Worm (Caenorhabditis elegans) whole organism, L2 larva: Measurements from ENCODE around the gene oac-49.

Source experiments
- aly-2 ChIP-seq: fragments of 150-350 bp; optimal IDR thresholded peaks from 2 replicates; lab custom pipeline; 2014; ENCODE audit warnings: missing biosample characterization, missing genetic modification characterization
- ama-1 ChIP-seq: fragments of 150-350 bp; optimal IDR thresholded peaks from 2 replicates; lab custom pipeline; 2018; ENCODE audit warnings: inconsistent platforms
- ceh-82 ChIP-seq: fragments of 150-350 bp; optimal IDR thresholded peaks from 2 replicates; lab custom pipeline; 2014; ENCODE audit warnings: missing biosample characterization, missing genetic modification characterization
- mab-5 ChIP-seq: fragments of 150-350 bp; optimal IDR thresholded peaks from 2 replicates; lab custom pipeline; 2014; ENCODE audit warnings: missing biosample characterization, missing genetic modification characterization
- nhr-12 ChIP-seq: fragments of 150-350 bp; optimal IDR thresholded peaks from 2 replicates; lab custom pipeline; 2014; ENCODE audit warnings: missing biosample characterization, missing genetic modification characterization
- skn-1 ChIP-seq: sonication (generic microtip); optimal IDR thresholded peaks from 2 replicates; lab custom pipeline; 2017; ENCODE audit warnings: missing biosample characterization, missing genetic modification characterization

ce11 chrV:19240129-19240528, 22.4 kb downstream of the oac-49 start, which contains the start of the genes fbxb-115 and fbxb-1:
- TF ChIP-seq nhr-12 (tag; lab: Kevin White, UChicago) (no peak), mab-5 (tag; lab: Kevin White, UChicago) (no peak), aly-2 (no peak), ama-1 (lab: Kevin White, UChicago) (no peak), skn-1 (tag; lab: Kevin White, UChicago) (no peak), ceh-82 (tag; lab: Kevin White, UChicago) (no peak)
